Worm (Caenorhabditis elegans): ENCODE results near the gene dmd-6.

- no peak for TF ChIP-seq ref-1 (GFP tag; conservative IDR thresholded peaks at IDR 0.05)
- TF ChIP-seq ztf-23 (GFP tag; IDR thresholded peaks at IDR 0.05): no peak
- TF ChIP-seq T22C8.4 (GFP tag; IDR thresholded peaks at IDR 0.05): no peak
- no peak for TF ChIP-seq klf-2 (GFP tag; conservative IDR thresholded peaks at IDR 0.05)
- TF ChIP-seq flt-1 (GFP tag; IDR thresholded peaks at IDR 0.05): no peak
- TF ChIP-seq cog-1 (tag; optimal IDR thresholded peaks at IDR 0.05): no peak
- TF ChIP-seq med-1 (GFP tag; optimal IDR thresholded peaks at IDR 0.05; ENCODE audit: insufficient read depth): no peak
- TF ChIP-seq tab-1 (GFP tag; IDR thresholded peaks at IDR 0.05): no peak
Measured at ce11 chrIV:14637413-14637812, 21.0 kb downstream of the dmd-6 start, which contains the start of gene srlf-27.
